Worm (Caenorhabditis elegans): ENCODE data around the gene Y116A8C.43.
A peak's percentile ranks its signal among the peaks of the same experiment; 100 is the strongest.

Gene Y116A8C.43

ce11 chrIV:17096168-17096567, 7.5 kb downstream of the Y116A8C.43 start, which contains the start of gene Y116A8C.27:
Gene Y116A8C.27, minus strand, starts transcription at chrIV:17096268.
- TF ChIP-seq sox-2 (GFP tag; IDR thresholded peaks at IDR 0.05) (no peak), pha-2 (tag; optimal IDR thresholded peaks at IDR 0.05) (no peak)

- peak; percentile 61 for TF ChIP-seq fax-1 (tag; optimal IDR thresholded peaks at IDR 0.05)
- TF ChIP-seq C08G9.2 (tag; optimal IDR thresholded peaks at IDR 0.05), result peak; percentile 65
- TF ChIP-seq tbx-7 (tag; optimal IDR thresholded peaks at IDR 0.05), result peak; percentile 52
- peak; percentile 88 for TF ChIP-seq tbx-2 (tag; optimal IDR thresholded peaks at IDR 0.05)
- peak; percentile 56 for TF ChIP-seq ceh-34 (tag; optimal IDR thresholded peaks at IDR 0.05)
- TF ChIP-seq pros-1 (tag; optimal IDR thresholded peaks at IDR 0.05), result no peak
- peak; percentile 38 for TF ChIP-seq zip-5 (tag; optimal IDR thresholded peaks at IDR 0.05)
- peak; percentile 26 for TF ChIP-seq rnt-1 (tag; optimal IDR thresholded peaks at IDR 0.05)
- TF ChIP-seq lim-6 (tag; optimal IDR thresholded peaks at IDR 0.05), result peak; percentile 7
- no peak for TF ChIP-seq F13H6.1 (tag; optimal IDR thresholded peaks at IDR 0.05)
- no peak for TF ChIP-seq hlh-8 (tag; optimal IDR thresholded peaks at IDR 0.05)
- TF ChIP-seq ref-2 (tag; optimal IDR thresholded peaks at IDR 0.05), result peak; percentile 84
- peak; percentile 43 for TF ChIP-seq hlh-6 (tag; optimal IDR thresholded peaks at IDR 0.05)
- peak; percentile 10 for TF ChIP-seq ets-4 (tag; optimal IDR thresholded peaks at IDR 0.05)
- TF ChIP-seq sdc-2 (tag; optimal IDR thresholded peaks at IDR 0.05), result no peak
- peak; percentile 72 for TF ChIP-seq ceh-2 (tag; optimal IDR thresholded peaks at IDR 0.05)
- peak; percentile 19 for TF ChIP-seq ceh-14 (tag; optimal IDR thresholded peaks at IDR 0.05)
- no peak for TF ChIP-seq ceh-30 (tag; optimal IDR thresholded peaks at IDR 0.05)
- TF ChIP-seq C38D4.7 (GFP tag; optimal IDR thresholded peaks at IDR 0.05), result no peak
- TF ChIP-seq fkh-6 (tag; optimal IDR thresholded peaks at IDR 0.05), result peak; percentile 9
- TF ChIP-seq ahr-1 (tag; optimal IDR thresholded peaks at IDR 0.05), result peak; percentile 18
- peak; percentile 75 for TF ChIP-seq ceh-31 (tag; optimal IDR thresholded peaks at IDR 0.05)
These were observed 10.5 kb downstream of the Y116A8C.43 start for ce11 chrIV:17099113-17099512.

- TF ChIP-seq ceh-14 (tag; optimal IDR thresholded peaks at IDR 0.05), result no peak
- TF ChIP-seq tbx-2 (tag; optimal IDR thresholded peaks at IDR 0.05), result no peak
- TF ChIP-seq K02D7.2 (tag; optimal IDR thresholded peaks at IDR 0.05), result no peak
- no peak for TF ChIP-seq nhr-11 (tag; optimal IDR thresholded peaks at IDR 0.05)
- no peak for TF ChIP-seq ceh-2 (tag; optimal IDR thresholded peaks at IDR 0.05)
- no peak for TF ChIP-seq madf-2 (tag; optimal IDR thresholded peaks at IDR 0.05)
- TF ChIP-seq hlh-30 (tag; optimal IDR thresholded peaks at IDR 0.05; ENCODE audit: insufficient read depth), result no peak
- no peak for TF ChIP-seq dve-1 (tag; optimal IDR thresholded peaks at IDR 0.05)
- no peak for TF ChIP-seq pag-3 (tag; optimal IDR thresholded peaks at IDR 0.05; ENCODE audit: borderline replicate concordance)
- TF ChIP-seq syd-9 (tag; optimal IDR thresholded peaks at IDR 0.05), result no peak
- TF ChIP-seq C08G9.2 (tag; optimal IDR thresholded peaks at IDR 0.05), result no peak
- no peak for TF ChIP-seq ceh-24 (tag; optimal IDR thresholded peaks at IDR 0.05)
- TF ChIP-seq pax-1 (tag; optimal IDR thresholded peaks at IDR 0.05), result no peak
- no peak for TF ChIP-seq ceh-30 (tag; optimal IDR thresholded peaks at IDR 0.05)
These were observed 11.5 kb downstream of the Y116A8C.43 start, which contains the start of gene bca-2 for ce11 chrIV:17100148-17100547. Gene bca-2, minus strand, starts transcription at chrIV:17100248.

ce11 chrIV:17100628-17101338, 12.1 kb downstream of the Y116A8C.43 start:
- TF ChIP-seq tbx-2 (tag; optimal IDR thresholded peaks at IDR 0.05) (no peak), ceh-48 (tag; optimal IDR thresholded peaks at IDR 0.05) (no peak), ceh-34 (tag; optimal IDR thresholded peaks at IDR 0.05) (no peak), dve-1 (tag; optimal IDR thresholded peaks at IDR 0.05) (no peak), nfya-1 (tag; optimal IDR thresholded peaks at IDR 0.05) (peak; percentile 92), sdc-2 (tag; optimal IDR thresholded peaks at IDR 0.05) (no peak)

Data from whole organism, late embryonic.